Fruit fly (Drosophila melanogaster) whole organism, embryonic: ENCODE data around the gene Uba2.

ENCODE experiments used
- Abd-B ChIP-seq: fragments of 200-800 bp; sonication (Bioruptor generic); optimal IDR thresholded peaks from 2 replicates; lab custom pipeline; 2018; ENCODE audit warnings: missing biosample characterization, mild to moderate bottlenecking, missing genetic modification characterization, moderate library complexity
- Atf-2 ChIP-seq: fragments of 200-800 bp; sonication (Bioruptor generic); optimal IDR thresholded peaks from 2 replicates; lab custom pipeline; 2016; ENCODE audit warnings: missing biosample characterization, missing genetic modification characterization
- B-H1 ChIP-seq: fragments of 200-800 bp; sonication (Bioruptor generic); IDR thresholded peaks from 3 replicates; pipeline ENCODE4 v1.3.6; 2022; ENCODE audit warnings: missing biosample characterization, missing genetic modification characterization
- CG10147 ChIP-seq: fragments of 200-800 bp; sonication (Bioruptor generic); optimal IDR thresholded peaks from 2 replicates; lab custom pipeline; 2019; ENCODE audit warnings: missing biosample characterization, mild to moderate bottlenecking, missing genetic modification characterization, moderate library complexity
- CG10565 ChIP-seq: fragments of 200-800 bp; sonication (Bioruptor generic); optimal IDR thresholded peaks from 3 replicates; lab custom pipeline; 2016; ENCODE audit warnings: missing biosample characterization, mild to moderate bottlenecking, missing genetic modification characterization
- CG11085 ChIP-seq: fragments of 200-800 bp; sonication (Bioruptor generic); IDR thresholded peaks from 2 replicates; pipeline ENCODE4 v1.3.6; 2022; ENCODE audit warnings: missing biosample characterization, missing genetic modification characterization
- CG11398 ChIP-seq: fragments of 200-800 bp; sonication (Bioruptor generic); optimal IDR thresholded peaks from 2 replicates; lab custom pipeline; 2016; ENCODE audit warnings: missing biosample characterization, missing genetic modification characterization
- CG11504 ChIP-seq: fragments of 200-800 bp; sonication (Bioruptor generic); optimal IDR thresholded peaks from 3 replicates; lab custom pipeline; 2019; ENCODE audit warnings: missing biosample characterization, mild to moderate bottlenecking, missing genetic modification characterization, moderate library complexity
- CG12236 ChIP-seq: fragments of 200-800 bp; sonication (Bioruptor generic); optimal IDR thresholded peaks from 2 replicates; lab custom pipeline; 2016; ENCODE audit warnings: missing biosample characterization, missing genetic modification characterization
- CG14667 ChIP-seq: fragments of 200-800 bp; sonication (Bioruptor generic); IDR thresholded peaks from 2 replicates; pipeline ENCODE4 v1.3.6; 2022; ENCODE audit warnings: missing biosample characterization, missing genetic modification characterization
- CG15479 ChIP-seq: fragments of 200-800 bp; sonication (Bioruptor generic); optimal IDR thresholded peaks from 3 replicates; lab custom pipeline; 2019; ENCODE audit warnings: missing biosample characterization, mild to moderate bottlenecking, missing genetic modification characterization, moderate library complexity
- CG16815 ChIP-seq: fragments of 200-800 bp; sonication (Bioruptor generic); optimal IDR thresholded peaks from 3 replicates; lab custom pipeline; 2017; ENCODE audit warnings: missing biosample characterization, mild to moderate bottlenecking, missing genetic modification characterization
- CG2875 ChIP-seq: fragments of 200-800 bp; sonication (Bioruptor generic); optimal IDR thresholded peaks from 2 replicates; lab custom pipeline; 2017; ENCODE audit warnings: missing biosample characterization, mild to moderate bottlenecking, missing genetic modification characterization, missing genetic modification reagents
- CG2889 ChIP-seq: fragments of 200-800 bp; sonication (Bioruptor generic); IDR thresholded peaks from 3 replicates; pipeline ENCODE4 v1.3.6; 2022; ENCODE audit warnings: missing biosample characterization, missing genetic modification characterization
- CG32767 ChIP-seq: fragments of 200-800 bp; sonication (Bioruptor generic); IDR thresholded peaks from 2 replicates; pipeline ENCODE4 v1.3.6; 2022; ENCODE audit warnings: missing biosample characterization, missing genetic modification characterization
- CG4424 ChIP-seq: fragments of 200-800 bp; sonication (Bioruptor generic); optimal IDR thresholded peaks from 3 replicates; lab custom pipeline; 2016; ENCODE audit warnings: missing biosample characterization, missing genetic modification characterization
- CG4730 ChIP-seq: fragments of 200-800 bp; sonication (Bioruptor generic); IDR thresholded peaks from 2 replicates; pipeline ENCODE4 v1.3.6; 2022; ENCODE audit warnings: missing biosample characterization, missing genetic modification characterization
- CG5245 ChIP-seq: fragments of 200-800 bp; sonication (Bioruptor generic); optimal IDR thresholded peaks from 3 replicates; lab custom pipeline; 2016; ENCODE audit warnings: missing biosample characterization, missing genetic modification characterization
- CG7271 ChIP-seq: fragments of 200-800 bp; sonication (Bioruptor generic); optimal IDR thresholded peaks from 2 replicates; lab custom pipeline; 2018; ENCODE audit warnings: missing biosample characterization, mild to moderate bottlenecking, missing genetic modification characterization, moderate library complexity
- CG7928 ChIP-seq: fragments of 200-800 bp; sonication (Bioruptor generic); optimal IDR thresholded peaks from 2 replicates; lab custom pipeline; 2017; ENCODE audit warnings: missing biosample characterization, mild to moderate bottlenecking, missing genetic modification characterization
- CG8281 ChIP-seq: fragments of 200-800 bp; sonication (Bioruptor generic); optimal IDR thresholded peaks from 2 replicates; lab custom pipeline; 2018; ENCODE audit warnings: missing biosample characterization, mild to moderate bottlenecking, missing genetic modification characterization, moderate library complexity
- CG8388 ChIP-seq: fragments of 200-800 bp; sonication (Bioruptor generic); optimal IDR thresholded peaks from 2 replicates; lab custom pipeline; 2019; ENCODE audit warnings: missing biosample characterization, mild to moderate bottlenecking, missing genetic modification characterization, moderate library complexity
- CG9437 ChIP-seq: fragments of 200-800 bp; sonication (Bioruptor generic); optimal IDR thresholded peaks from 2 replicates; lab custom pipeline; 2018; ENCODE audit warnings: missing biosample characterization, mild to moderate bottlenecking, missing genetic modification characterization
- CG9797 ChIP-seq: fragments of 200-800 bp; sonication (Bioruptor generic); optimal IDR thresholded peaks from 3 replicates; lab custom pipeline; 2018; ENCODE audit warnings: missing biosample characterization, mild to moderate bottlenecking, missing genetic modification characterization
- D ChIP-seq, 2 experiments: fragments of 200-800 bp in 1 of 2; fragments of >200 bp in 1 of 2; sonication (Bioruptor generic) in 1 of 2; optimal IDR thresholded peaks; 2 replicates in 1 of 2; 3 replicates in 1 of 2; lab custom pipeline; 2017; ENCODE audit warnings: mild to moderate bottlenecking in 1 of 2, missing biosample characterization in 1 of 2, missing genetic modification characterization in 1 of 2, missing genetic modification reagents in 1 of 2
- Dbx ChIP-seq: fragments of 200-800 bp; sonication (Bioruptor generic); IDR thresholded peaks from 3 replicates; pipeline ENCODE4 v1.3.6; 2022; ENCODE audit warnings: missing biosample characterization, missing genetic modification characterization
- Dek ChIP-seq: fragments of 200-800 bp; sonication (Bioruptor generic); optimal IDR thresholded peaks from 3 replicates; lab custom pipeline; 2019; ENCODE audit warnings: missing biosample characterization, mild to moderate bottlenecking, missing genetic modification characterization, moderate library complexity
- E2f2 ChIP-seq: fragments of 200-800 bp; sonication (Bioruptor generic); IDR thresholded peaks from 2 replicates; pipeline ENCODE4 v1.3.6; 2022; ENCODE audit warnings: missing biosample characterization, missing genetic modification characterization
- H15 ChIP-seq: fragments of 200-800 bp; sonication (Bioruptor generic); IDR thresholded peaks from 3 replicates; pipeline ENCODE4 v1.3.6; 2022; ENCODE audit warnings: missing biosample characterization, missing genetic modification characterization
- HmgD ChIP-seq: fragments of 200-800 bp; sonication (Bioruptor generic); optimal IDR thresholded peaks from 3 replicates; lab custom pipeline; 2016; ENCODE audit warnings: missing biosample characterization, missing genetic modification characterization
- Hr51 ChIP-seq, 2 experiments: fragments of 200-800 bp; sonication (Bioruptor generic); optimal IDR thresholded peaks; 2 replicates in 1 of 2; 3 replicates in 1 of 2; lab custom pipeline; 2016 to 2018; ENCODE audit warnings: missing biosample characterization in 2 of 2, missing genetic modification characterization in 2 of 2, mild to moderate bottlenecking in 1 of 2, moderate library complexity in 1 of 2
- Meics ChIP-seq: fragments of 200-800 bp; sonication (Bioruptor generic); optimal IDR thresholded peaks from 2 replicates; lab custom pipeline; 2017; ENCODE audit warnings: missing biosample characterization, mild to moderate bottlenecking, missing genetic modification characterization
- Opbp ChIP-seq: fragments of 200-800 bp; sonication (Bioruptor generic); IDR thresholded peaks from 3 replicates; pipeline ENCODE4 v1.3.6; 2022; ENCODE audit warnings: missing biosample characterization, missing genetic modification characterization; ENCODE audit not compliant: partially characterized antibody
- Optix ChIP-seq: fragments of 200-800 bp; sonication (Bioruptor generic); IDR thresholded peaks from 3 replicates; pipeline ENCODE4 v1.3.6; 2022; ENCODE audit warnings: missing biosample characterization, missing genetic modification characterization
- Sox102F ChIP-seq: fragments of 200-800 bp; sonication (Bioruptor generic); optimal IDR thresholded peaks from 2 replicates; lab custom pipeline; 2018; ENCODE audit warnings: missing biosample characterization, mild to moderate bottlenecking, missing genetic modification characterization, moderate library complexity
- bigmax ChIP-seq: fragments of 200-800 bp; sonication (Bioruptor generic); optimal IDR thresholded peaks from 2 replicates; lab custom pipeline; 2018; ENCODE audit warnings: missing biosample characterization, mild to moderate bottlenecking, missing genetic modification characterization
- caup ChIP-seq: fragments of 200-800 bp; sonication (Bioruptor generic); optimal IDR thresholded peaks from 3 replicates; lab custom pipeline; 2017; ENCODE audit warnings: missing biosample characterization, mild to moderate bottlenecking, missing genetic modification characterization, moderate library complexity; ENCODE audit not compliant: severe bottlenecking
- crol ChIP-seq: fragments of 200-800 bp; sonication (Bioruptor generic); IDR thresholded peaks from 2 replicates; pipeline ENCODE4 v1.3.6; 2022; ENCODE audit warnings: missing biosample characterization, missing genetic modification characterization
- dati ChIP-seq: fragments of 200-800 bp; sonication (Bioruptor generic); IDR thresholded peaks from 2 replicates; pipeline ENCODE4 v1.3.6; 2022; ENCODE audit warnings: missing biosample characterization, missing genetic modification characterization
- esg ChIP-seq: fragments of 200-800 bp; sonication (Bioruptor generic); conservative IDR thresholded peaks from 2 replicates; pipeline ENCODE4 v1.3.6; 2022; ENCODE audit warnings: missing biosample characterization, missing genetic modification characterization
- fru ChIP-seq: fragments of >200 bp; optimal IDR thresholded peaks from 2 replicates; lab custom pipeline; 2017
- nerfin-1 ChIP-seq: fragments of 200-800 bp; sonication (Bioruptor generic); optimal IDR thresholded peaks from 3 replicates; lab custom pipeline; 2019; ENCODE audit warnings: missing biosample characterization, mild to moderate bottlenecking, missing genetic modification characterization, moderate library complexity
- nom ChIP-seq: fragments of 200-800 bp; sonication (Bioruptor generic); optimal IDR thresholded peaks from 2 replicates; lab custom pipeline; 2017; ENCODE audit warnings: missing biosample characterization, missing genetic modification characterization, mild to moderate bottlenecking, moderate library complexity, missing genetic modification reagents
- pum ChIP-seq: fragments of 200-800 bp; sonication (Bioruptor generic); optimal IDR thresholded peaks from 2 replicates; lab custom pipeline; 2016; ENCODE audit warnings: missing biosample characterization, missing genetic modification characterization
- sim ChIP-seq: fragments of 200-800 bp; sonication (Bioruptor generic); IDR thresholded peaks from 2 replicates; pipeline ENCODE4 v1.3.6; 2022; ENCODE audit warnings: missing biosample characterization, missing genetic modification characterization
- sima ChIP-seq: fragments of 200-800 bp; sonication (Bioruptor generic); optimal IDR thresholded peaks from 2 replicates; lab custom pipeline; 2016; ENCODE audit warnings: missing biosample characterization, missing genetic modification characterization
- sisA ChIP-seq: fragments of 200-800 bp; sonication (Bioruptor generic); IDR thresholded peaks from 2 replicates; pipeline ENCODE4 v1.3.6; 2022; ENCODE audit warnings: missing biosample characterization, missing genetic modification characterization
- tx ChIP-seq: fragments of 200-800 bp; sonication (Bioruptor generic); optimal IDR thresholded peaks from 2 replicates; lab custom pipeline; 2016; ENCODE audit warnings: missing biosample characterization, missing genetic modification characterization
- vfl ChIP-seq: fragments of 200-800 bp; sonication (Bioruptor generic); optimal IDR thresholded peaks from 2 replicates; lab custom pipeline; 2016; ENCODE audit warnings: missing biosample characterization, missing genetic modification characterization
- zfh2 ChIP-seq: fragments of 200-800 bp; sonication (Bioruptor generic); optimal IDR thresholded peaks from 2 replicates; lab custom pipeline; 2016; ENCODE audit warnings: missing biosample characterization, missing genetic modification characterization

Gene Uba2

DNA sequence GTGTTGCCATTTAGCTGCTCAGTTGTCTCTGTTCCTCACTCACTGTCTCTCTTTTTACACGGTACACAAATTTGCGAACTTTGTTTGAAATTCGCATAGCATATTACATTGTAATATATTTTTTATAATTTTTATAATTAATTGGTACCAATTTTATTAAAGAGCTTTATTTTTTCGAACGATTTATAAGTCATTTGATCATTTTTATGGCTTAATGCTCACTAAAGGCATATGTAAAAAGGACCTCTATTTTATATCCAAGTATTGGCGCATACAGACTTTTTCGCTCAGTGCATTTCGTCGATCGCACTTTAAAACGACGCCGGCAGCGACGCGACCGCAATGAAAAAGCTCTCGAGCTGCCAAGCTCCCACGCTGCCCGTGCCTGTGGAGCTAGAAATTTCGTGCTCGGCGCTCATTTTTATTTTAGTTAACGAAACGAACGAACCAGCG lies 31.5 kb downstream of the Uba2 start (continued):
- TF ChIP-seq CG11398 (GFP tag; lab: Kevin White, UChicago) (peak; percentile 45), fru (lab: Kevin White, UChicago) (no peak), CG4424 (GFP tag; lab: Kevin White, UChicago) (peak; percentile 88), CG32767 (GFP tag; lab: Robert Waterston, UW) (peak; percentile 94), Dbx (GFP tag; lab: Robert Waterston, UW) (peak; percentile 98), E2f2 (GFP tag; lab: Robert Waterston, UW) (peak; percentile 79), CG7928 (GFP tag; lab: Kevin White, UChicago) (peak; percentile 79), HmgD (GFP tag; lab: Kevin White, UChicago) (peak; percentile 29), nerfin-1 (tag; lab: Kevin White, UChicago) (peak; percentile 65), tx (GFP tag; lab: Kevin White, UChicago) (peak; percentile 72), CG12236 (GFP tag; lab: Kevin White, UChicago) (peak; percentile 30), CG10565 (peak; percentile 10), pum (GFP tag; lab: Kevin White, UChicago) (peak; percentile 72), D (optimal IDR thresholded peaks at IDR 0.05; lab: Kevin White, UChicago) (no peak), D (GFP tag; optimal IDR thresholded peaks at IDR 0.05; lab: Kevin White, UChicago) (peak; percentile 78), Meics (GFP tag; lab: Kevin White, UChicago) (peak; percentile 98), B-H1 (GFP tag; lab: Robert Waterston, UW) (peak; percentile 87; the same call in 2 of the 3 replicates), CG2889 (peak; percentile 93), CG10147 (GFP tag; lab: Kevin White, UChicago) (peak; percentile 98), crol (GFP tag; lab: Robert Waterston, UW) (peak; percentile 40; the same call in 1 of the 2 replicates), sim (GFP tag; lab: Robert Waterston, UW) (peak; percentile 39; the same call in 1 of the 2 replicates), caup (GFP tag; lab: Kevin White, UChicago) (peak; percentile 98), Atf-2 (peak; percentile 59), CG15479 (GFP tag; lab: Kevin White, UChicago) (no peak), CG14667 (GFP tag; lab: Robert Waterston, UW) (peak; percentile 88), Optix (GFP tag; lab: Robert Waterston, UW) (peak; percentile 69; the same call in 2 of the 3 replicates), CG8388 (GFP tag; lab: Kevin White, UChicago) (peak; percentile 86), Sox102F (GFP tag; lab: Kevin White, UChicago) (peak; percentile 95), CG11085 (GFP tag; lab: Robert Waterston, UW) (peak; percentile 92), zfh2 (peak; percentile 87), dati (GFP tag; lab: Robert Waterston, UW) (no peak), CG5245 (peak; percentile 74), nom (GFP tag; lab: Kevin White, UChicago) (no peak), CG9797 (GFP tag; lab: Kevin White, UChicago) (no peak), CG16815 (GFP tag; lab: Kevin White, UChicago) (peak; percentile 88), sima (no peak), esg (GFP tag; lab: Robert Waterston, UW) (peak; percentile 94), H15 (peak; percentile 85), CG7271 (tag; lab: Kevin White, UChicago) (no peak), sisA (GFP tag; lab: Robert Waterston, UW) (peak; percentile 89), Opbp (GFP tag; lab: Robert Waterston, UW) (no peak), Hr51 (GFP tag; optimal IDR thresholded peaks at IDR 0.05; lab: Kevin White, UChicago) (peak; percentile 90 to 98), Dek (tag; lab: Kevin White, UChicago) (peak; percentile 99), CG8281 (peak; percentile 69), CG2875 (GFP tag; lab: Kevin White, UChicago) (peak; percentile 72), CG11504 (tag; lab: Kevin White, UChicago) (peak; percentile 95), Abd-B (GFP tag; lab: Kevin White, UChicago) (peak; percentile 79), CG4730 (GFP tag; lab: Robert Waterston, UW) (peak; percentile 90), bigmax (GFP tag; lab: Kevin White, UChicago) (no peak), vfl (GFP tag; lab: Kevin White, UChicago) (peak; percentile 89), CG9437 (GFP tag; lab: Kevin White, UChicago) (peak; percentile 91)
